Fruit fly (Drosophila melanogaster) whole organism: ENCODE results near the gene CG15160.

Experiments used
- pan ChIP-seq: fragments of >200 bp; optimal IDR thresholded peaks from 2 replicates; lab custom pipeline; 2017
- psq ChIP-seq: fragments of >200 bp; optimal IDR thresholded peaks from 2 replicates; lab custom pipeline; 2017
- usp ChIP-seq: fragments of >200 bp; optimal IDR thresholded peaks from 2 replicates; lab custom pipeline; 2017; ENCODE audit warnings: missing biosample characterization, missing genetic modification characterization, mixed read lengths

DNA sequence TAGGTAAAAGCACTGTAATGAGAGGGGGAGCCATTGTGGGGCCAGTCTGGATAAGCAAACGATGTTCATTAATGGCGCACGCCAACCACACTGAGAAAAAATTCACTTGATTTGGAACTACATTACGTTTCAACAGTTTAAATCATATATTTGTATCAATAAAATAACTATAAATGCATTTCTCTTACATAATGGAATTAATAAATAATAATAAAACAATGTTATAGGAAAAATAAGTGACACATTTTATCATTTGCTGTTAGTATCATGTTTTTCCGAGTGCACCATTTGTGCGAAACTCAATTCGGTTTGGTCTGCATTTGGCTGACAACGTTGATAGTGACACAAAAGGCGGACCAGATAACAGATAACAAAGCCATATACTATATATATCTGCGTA, 41.9 kb upstream of the CG15160 start:
- TF ChIP-seq usp (GFP tag; lab: Kevin White, UChicago) (no peak), psq (lab: Kevin White, UChicago) (no peak), pan (lab: Kevin White, UChicago) (no peak)
